Worm (Caenorhabditis elegans): ENCODE results near the gene mrp-5.

Gene mrp-5

ce11 chrX:14962456-14962855 is 16.3 kb upstream of the mrp-5 start, which contains the start of gene rgs-10:
TSS of gene rgs-10 (plus strand) at chrX:14962756.
- no peak for TF ChIP-seq unc-62 (GFP tag; optimal IDR thresholded peaks at IDR 0.05)

- no peak for TF ChIP-seq unc-62 (GFP tag; optimal IDR thresholded peaks at IDR 0.05)
These were observed 15.4 kb upstream of the mrp-5 start, which contains the start of gene idpp-3 for ce11 chrX:14961471-14961870. TSS of gene idpp-3 (minus strand) at chrX:14961571.

ce11 chrX:14960841-14961240 is 14.7 kb upstream of the mrp-5 start:
- TF ChIP-seq unc-62 (GFP tag; optimal IDR thresholded peaks at IDR 0.05) = no peak

ce11 chrX:14959393-14960073 is 13.4 kb upstream of the mrp-5 start:
- no peak for TF ChIP-seq unc-62 (GFP tag; optimal IDR thresholded peaks at IDR 0.05)

ce11 chrX:14958401-14958800 is 12.3 kb upstream of the mrp-5 start:
- no peak for TF ChIP-seq unc-62 (GFP tag; optimal IDR thresholded peaks at IDR 0.05)

ce11 chrX:14957176-14957575 is 11.1 kb upstream of the mrp-5 start:
- TF ChIP-seq unc-62 (GFP tag; optimal IDR thresholded peaks at IDR 0.05) = no peak

- no peak for TF ChIP-seq unc-62 (GFP tag; optimal IDR thresholded peaks at IDR 0.05)
These were observed 8.4 kb upstream of the mrp-5 start, which contains the start of gene pag-3 for ce11 chrX:14954548-14954947. TSS of gene pag-3 (minus strand) at chrX:14954648.

- TF ChIP-seq unc-62 (GFP tag; optimal IDR thresholded peaks at IDR 0.05) = no peak
These were observed 5.7 kb upstream of the mrp-5 start for ce11 chrX:14951797-14952196.

- TF ChIP-seq unc-62 (GFP tag; optimal IDR thresholded peaks at IDR 0.05) = no peak
These were observed 1.2 kb upstream of the mrp-5 start for ce11 chrX:14947355-14947668.

ce11 chrX:14946464-14947354 is 592 bp upstream of the mrp-5 start:
- no peak for TF ChIP-seq unc-62 (GFP tag; optimal IDR thresholded peaks at IDR 0.05)

- TF ChIP-seq unc-62 (GFP tag; optimal IDR thresholded peaks at IDR 0.05) = no peak
These were observed 7.9 kb downstream of the mrp-5 start for ce11 chrX:14938188-14938587.

- no peak for TF ChIP-seq unc-62 (GFP tag; optimal IDR thresholded peaks at IDR 0.05)
These were observed 14.7 kb downstream of the mrp-5 start for ce11 chrX:14931443-14931842.

- no peak for TF ChIP-seq unc-62 (GFP tag; optimal IDR thresholded peaks at IDR 0.05)
These were observed 16.6 kb downstream of the mrp-5 start for ce11 chrX:14929512-14929911.

- TF ChIP-seq unc-62 (GFP tag; optimal IDR thresholded peaks at IDR 0.05) = no peak
These were observed 17.3 kb downstream of the mrp-5 start, which contains the start of gene ntr-2 for ce11 chrX:14928854-14929253. TSS of gene ntr-2 (minus strand) at chrX:14928954.

ce11 chrX:14922758-14923157 is 23.4 kb downstream of the mrp-5 start:
- no peak for TF ChIP-seq unc-62 (GFP tag; optimal IDR thresholded peaks at IDR 0.05)

- TF ChIP-seq unc-62 (GFP tag; optimal IDR thresholded peaks at IDR 0.05) = no peak
These were observed 25.2 kb downstream of the mrp-5 start for ce11 chrX:14920880-14921279.

ce11 chrX:14918538-14918937 is 27.6 kb downstream of the mrp-5 start, which contains the start of gene npr-40:
TSS of gene npr-40 (plus strand) at chrX:14918838.
- no peak for TF ChIP-seq unc-62 (GFP tag; optimal IDR thresholded peaks at IDR 0.05)

Measured in whole organism, dauer.